Fruit fly (Drosophila melanogaster) whole organism, prepupa: Measurements from ENCODE around the gene Mocs1.

ENCODE experiments used
- CG11762 ChIP-seq: fragments of 200-800 bp; sonication (Bioruptor generic); optimal IDR thresholded peaks from 3 replicates; lab custom pipeline; 2016; ENCODE audit warnings: missing biosample characterization, missing genetic modification characterization; ENCODE audit not compliant: insufficient read depth
- CG8632 ChIP-seq: fragments of 200-800 bp; sonication (Bioruptor generic); optimal IDR thresholded peaks from 3 replicates; lab custom pipeline; 2016; ENCODE audit warnings: missing biosample characterization, missing genetic modification characterization
- acj6 ChIP-seq: fragments of 200-800 bp; sonication (Bioruptor generic); optimal IDR thresholded peaks from 3 replicates; lab custom pipeline; 2016; ENCODE audit warnings: missing biosample characterization, missing genetic modification characterization
- fd85E ChIP-seq: fragments of 200-800 bp; sonication (Bioruptor generic); optimal IDR thresholded peaks from 3 replicates; lab custom pipeline; 2016; ENCODE audit warnings: missing biosample characterization, missing genetic modification characterization

- peak; percentile 50 for TF ChIP-seq CG11762
- peak; percentile 62 for TF ChIP-seq acj6 (GFP tag; lab: Kevin White, UChicago)
- TF ChIP-seq CG8632 = peak; percentile 68
- TF ChIP-seq fd85E = no peak
These were observed 19.6 kb downstream of the Mocs1 start for dm6 chr3L:11089805-11090440.
